Worm (Caenorhabditis elegans) whole organism, L1 larva: Measurements from ENCODE around the gene T10B10.9.

Experiments
- C04F5.9 ChIP-seq: sonication (generic microtip); optimal IDR thresholded peaks from 2 replicates; lab custom pipeline; 2016; ENCODE audit warnings: missing genetic modification characterization, missing compliant biosample characterization
- alr-1 ChIP-seq: fragments of 200-800 bp; sonication (Bioruptor generic); optimal IDR thresholded peaks from 2 replicates; lab custom pipeline; 2018; ENCODE audit warnings: borderline replicate concordance, mild to moderate bottlenecking, missing genetic modification characterization, missing compliant biosample characterization
- aly-2 ChIP-seq: fragments of 150-350 bp; optimal IDR thresholded peaks from 2 replicates; lab custom pipeline; 2014; ENCODE audit warnings: missing biosample characterization, missing genetic modification characterization
- blmp-1 ChIP-seq: fragments of 150-350 bp; optimal IDR thresholded peaks from 2 replicates; lab custom pipeline; 2014; ENCODE audit warnings: missing biosample characterization, missing genetic modification characterization
- ceh-8 ChIP-seq: fragments of 200-800 bp; sonication (Bioruptor generic); optimal IDR thresholded peaks from 2 replicates; lab custom pipeline; 2018; ENCODE audit warnings: mild to moderate bottlenecking, missing genetic modification characterization, moderate library complexity, missing compliant biosample characterization
- efl-1 ChIP-seq, 4 experiments: fragments of 150-350 bp; optimal IDR thresholded peaks in 3 of 4; peaks in 1 of 4; 1 replicate in 1 of 4; 2 replicates in 3 of 4; lab custom pipeline; 2014; ENCODE audit warnings: missing biosample characterization in 2 of 4, missing genetic modification characterization in 2 of 4, missing genetic modification reagents in 2 of 4
- efl-3 ChIP-seq: fragments of 200-800 bp; sonication (Bioruptor generic); optimal IDR thresholded peaks from 2 replicates; lab custom pipeline; 2018; ENCODE audit warnings: mild to moderate bottlenecking, missing genetic modification characterization, missing compliant biosample characterization
- egl-27 ChIP-seq, 2 experiments: fragments of 150-350 bp in 1 of 2; sonication (generic microtip); optimal IDR thresholded peaks; 3 replicates each; lab custom pipeline; 2017 to 2018; ENCODE audit warnings: missing biosample characterization in 2 of 2, missing genetic modification characterization in 2 of 2, missing genetic modification reagents in 2 of 2
- ets-5 ChIP-seq: fragments of 200-800 bp; sonication (Bioruptor generic); IDR thresholded peaks from 2 replicates; pipeline ENCODE4 v1.3.6; 2022; ENCODE audit warnings: missing genetic modification characterization, missing compliant biosample characterization
- fkh-10 ChIP-seq: sonication (generic microtip); optimal IDR thresholded peaks from 2 replicates; lab custom pipeline; 2017; ENCODE audit warnings: missing biosample characterization, missing genetic modification reagents, missing genetic modification characterization
- grh-1 ChIP-seq: fragments of 200-800 bp; sonication (Bioruptor generic); IDR thresholded peaks from 2 replicates; pipeline ENCODE4 v1.3.6; 2022; ENCODE audit warnings: missing genetic modification reagents, missing genetic modification characterization, missing compliant biosample characterization
- hlh-4 ChIP-seq: sonication (generic microtip); optimal IDR thresholded peaks from 2 replicates; lab custom pipeline; 2016; ENCODE audit warnings: mild to moderate bottlenecking, missing genetic modification characterization, missing compliant biosample characterization
- irx-1 ChIP-seq: sonication (generic microtip); optimal IDR thresholded peaks from 2 replicates; lab custom pipeline; 2016; ENCODE audit warnings: missing genetic modification characterization, missing compliant biosample characterization
- isw-1 ChIP-seq: fragments of 200-800 bp; sonication (Bioruptor generic); IDR thresholded peaks from 2 replicates; pipeline ENCODE4 v1.3.6; 2022; ENCODE audit warnings: missing genetic modification characterization, missing compliant biosample characterization
- jun-1 ChIP-seq: fragments of 150-350 bp; optimal IDR thresholded peaks from 2 replicates; lab custom pipeline; 2014; ENCODE audit warnings: missing biosample characterization, missing genetic modification reagents, missing genetic modification characterization
- lin-14 ChIP-seq: fragments of 200-800 bp; sonication (Bioruptor generic); optimal IDR thresholded peaks from 2 replicates; lab custom pipeline; 2018; ENCODE audit warnings: mild to moderate bottlenecking, missing genetic modification characterization, moderate library complexity, missing compliant biosample characterization
- lir-3 ChIP-seq: sonication (generic microtip); optimal IDR thresholded peaks from 2 replicates; lab custom pipeline; 2016; ENCODE audit warnings: mild to moderate bottlenecking, missing genetic modification characterization, moderate library complexity, missing compliant biosample characterization; ENCODE audit not compliant: poor library complexity
- mab-9 ChIP-seq: fragments of 200-800 bp; sonication (Bioruptor generic); IDR thresholded peaks from 2 replicates; pipeline ENCODE4 v1.3.6; 2022; ENCODE audit warnings: missing genetic modification reagents, missing genetic modification characterization, missing compliant biosample characterization
- mdl-1 ChIP-seq, 2 experiments: fragments of 150-350 bp; optimal IDR thresholded peaks; 2 replicates each; lab custom pipeline; 2014 to 2017; ENCODE audit warnings: missing biosample characterization in 2 of 2, missing genetic modification characterization in 2 of 2, inconsistent platforms in 1 of 2
- mep-1 ChIP-seq: fragments of 150-350 bp; optimal IDR thresholded peaks from 2 replicates; lab custom pipeline; 2014; ENCODE audit warnings: missing biosample characterization, missing genetic modification characterization
- nhr-11 ChIP-seq: fragments of 150-350 bp; optimal IDR thresholded peaks from 2 replicates; lab custom pipeline; 2014; ENCODE audit warnings: missing biosample characterization, missing genetic modification characterization
- nhr-28 ChIP-seq: fragments of 150-350 bp; optimal IDR thresholded peaks from 2 replicates; lab custom pipeline; 2014; ENCODE audit warnings: missing biosample characterization, missing genetic modification characterization
- nhr-76 ChIP-seq: sonication (generic microtip); optimal IDR thresholded peaks from 2 replicates; lab custom pipeline; 2017; ENCODE audit warnings: missing biosample characterization, missing genetic modification characterization
- nhr-77 ChIP-seq: fragments of 150-350 bp; optimal IDR thresholded peaks from 2 replicates; lab custom pipeline; 2014; ENCODE audit warnings: missing biosample characterization, missing genetic modification characterization
- pag-3 ChIP-seq: sonication (generic microtip); optimal IDR thresholded peaks from 2 replicates; lab custom pipeline; 2017; ENCODE audit warnings: missing genetic modification characterization, mild to moderate bottlenecking, missing compliant biosample characterization, antibody characterized with exemption, borderline replicate concordance; ENCODE audit not compliant: insufficient read depth
- pqm-1 ChIP-seq: sonication (generic microtip); optimal IDR thresholded peaks from 3 replicates; lab custom pipeline; 2017; ENCODE audit warnings: missing biosample characterization, missing genetic modification characterization
- rnt-1 ChIP-seq: sonication (generic microtip); optimal IDR thresholded peaks from 2 replicates; lab custom pipeline; 2016; ENCODE audit warnings: mild to moderate bottlenecking, missing genetic modification characterization, moderate library complexity, missing compliant biosample characterization
- sptf-1 ChIP-seq: fragments of 150-350 bp; optimal IDR thresholded peaks from 2 replicates; lab custom pipeline; 2014; ENCODE audit warnings: missing biosample characterization, missing genetic modification characterization
- sup-37 ChIP-seq: fragments of 200-800 bp; sonication (Bioruptor generic); optimal IDR thresholded peaks from 2 replicates; lab custom pipeline; 2018; ENCODE audit warnings: mild to moderate bottlenecking, missing genetic modification characterization, missing compliant biosample characterization
- swsn-7 ChIP-seq: sonication (generic microtip); optimal IDR thresholded peaks from 2 replicates; lab custom pipeline; 2016; ENCODE audit warnings: missing genetic modification characterization, missing compliant biosample characterization
- tbx-2 ChIP-seq: sonication (generic microtip); optimal IDR thresholded peaks from 2 replicates; lab custom pipeline; 2016; ENCODE audit warnings: missing genetic modification characterization, missing compliant biosample characterization
- tlp-1 ChIP-seq: fragments of 150-350 bp; optimal IDR thresholded peaks from 2 replicates; lab custom pipeline; 2014; ENCODE audit warnings: missing biosample characterization, missing genetic modification characterization
- unc-130 ChIP-seq: fragments of 150-350 bp; optimal IDR thresholded peaks from 2 replicates; lab custom pipeline; 2017; ENCODE audit warnings: missing biosample characterization, missing genetic modification characterization, inconsistent platforms
- unc-98 ChIP-seq: fragments of 200-800 bp; sonication (Bioruptor generic); IDR thresholded peaks from 2 replicates; pipeline ENCODE4 v1.3.6; 2022; ENCODE audit warnings: missing genetic modification characterization, missing compliant biosample characterization
- vab-15 ChIP-seq: sonication (generic microtip); optimal IDR thresholded peaks from 2 replicates; lab custom pipeline; 2017; ENCODE audit warnings: missing genotype, mild to moderate bottlenecking, missing genetic modification characterization, missing compliant biosample characterization
- xbp-1 ChIP-seq: sonication (generic microtip); optimal IDR thresholded peaks from 2 replicates; lab custom pipeline; 2016; ENCODE audit warnings: missing genetic modification characterization, missing compliant biosample characterization
- zip-4 ChIP-seq: fragments of 200-800 bp; sonication (Bioruptor generic); optimal IDR thresholded peaks from 2 replicates; lab custom pipeline; 2018; ENCODE audit warnings: mild to moderate bottlenecking, missing genetic modification characterization, moderate library complexity, missing compliant biosample characterization
- ztf-11 ChIP-seq, 2 experiments: sonication (generic microtip); optimal IDR thresholded peaks; 2 replicates each; lab custom pipeline; 2016 to 2017; ENCODE audit warnings: missing genetic modification characterization in 2 of 2, missing biosample characterization in 1 of 2, missing compliant biosample characterization in 1 of 2
- ztf-4 ChIP-seq: fragments of 150-350 bp; optimal IDR thresholded peaks from 2 replicates; lab custom pipeline; 2014; ENCODE audit warnings: missing biosample characterization, missing genetic modification characterization

Gene T10B10.9

DNA sequence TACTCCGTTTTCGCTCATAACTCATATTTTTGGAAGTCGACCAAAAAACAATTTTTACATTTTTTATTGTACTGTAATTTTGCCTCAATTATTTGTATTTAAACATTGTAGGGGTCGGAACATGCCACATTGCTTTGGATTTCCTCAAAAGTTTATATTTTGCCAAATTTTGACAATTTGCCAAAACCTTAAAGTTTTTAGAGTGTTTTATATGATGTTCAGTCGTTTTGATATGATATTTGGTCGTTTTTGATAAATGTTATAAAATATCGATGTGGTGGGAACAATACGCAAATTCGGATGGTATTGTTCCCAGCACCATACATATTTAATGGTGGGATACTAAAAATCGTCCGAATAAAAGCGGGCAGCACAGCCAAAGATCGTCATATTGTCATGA lies at the start of gene T10B10.9:
Gene T10B10.9 (plus strand): TSS at position 301 of the 400 bp plus-strand sequence.
- TF ChIP-seq mep-1, result no peak

DNA sequence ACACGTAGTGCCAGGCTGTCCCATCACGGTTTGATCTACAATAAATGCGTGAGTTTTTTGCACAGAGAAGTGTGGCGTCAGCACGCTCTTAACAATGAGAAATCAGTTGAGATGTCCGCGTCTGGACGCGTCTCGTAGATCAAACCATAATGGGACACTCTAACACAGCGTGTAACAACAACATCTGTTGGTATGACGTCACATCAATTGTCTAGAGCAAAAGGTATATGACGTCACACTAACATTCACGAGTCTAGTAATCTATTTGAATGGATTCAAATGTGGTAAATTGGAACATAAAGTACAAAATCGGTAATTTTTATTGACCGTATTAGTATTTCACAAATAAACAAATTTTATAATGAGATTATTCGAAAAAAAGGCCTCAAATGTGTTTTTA lies 48.5 kb upstream of the T10B10.9 start:
- TF ChIP-seq unc-130 (no peak), mdl-1 (tag; optimal IDR thresholded peaks at IDR 0.05; lab: Kevin White, UChicago) (no peak), ztf-4 (tag; lab: Kevin White, UChicago) (no peak), C04F5.9 (tag; lab: Kevin White, UChicago) (no peak), nhr-76 (tag; lab: Kevin White, UChicago) (no peak), isw-1 (GFP tag; lab: Robert Waterston, UW) (no peak), fkh-10 (no peak), sup-37 (GFP tag; lab: Kevin White, UChicago) (no peak), nhr-11 (no peak), vab-15 (tag; lab: Kevin White, UChicago) (no peak), zip-4 (GFP tag; lab: Kevin White, UChicago) (no peak), nhr-28 (tag; lab: Kevin White, UChicago) (no peak), xbp-1 (tag; lab: Kevin White, UChicago) (no peak), alr-1 (tag; lab: Kevin White, UChicago) (no peak), lin-14 (no peak), jun-1 (tag; lab: Kevin White, UChicago) (no peak), lir-3 (tag; lab: Kevin White, UChicago) (no peak), mab-9 (GFP tag; lab: Robert Waterston, UW) (no peak)

ce11 chrX:15116514-15116913 lies 47.7 kb upstream of the T10B10.9 start, which contains the start of gene R07D5.2:
Gene R07D5.2 (minus strand): TSS chrX:15116614.
- TF ChIP-seq fkh-10, result no peak
- no peak for TF ChIP-seq pag-3
- no peak for TF ChIP-seq unc-98
- no peak for TF ChIP-seq swsn-7
- no peak for TF ChIP-seq grh-1 (GFP tag; lab: Robert Waterston, UW)
- no peak for TF ChIP-seq hlh-4 (tag; lab: Kevin White, UChicago)
- no peak for TF ChIP-seq nhr-77 (tag; lab: Kevin White, UChicago)
- TF ChIP-seq pqm-1 (tag; lab: Kevin White, UChicago), result no peak

DNA sequence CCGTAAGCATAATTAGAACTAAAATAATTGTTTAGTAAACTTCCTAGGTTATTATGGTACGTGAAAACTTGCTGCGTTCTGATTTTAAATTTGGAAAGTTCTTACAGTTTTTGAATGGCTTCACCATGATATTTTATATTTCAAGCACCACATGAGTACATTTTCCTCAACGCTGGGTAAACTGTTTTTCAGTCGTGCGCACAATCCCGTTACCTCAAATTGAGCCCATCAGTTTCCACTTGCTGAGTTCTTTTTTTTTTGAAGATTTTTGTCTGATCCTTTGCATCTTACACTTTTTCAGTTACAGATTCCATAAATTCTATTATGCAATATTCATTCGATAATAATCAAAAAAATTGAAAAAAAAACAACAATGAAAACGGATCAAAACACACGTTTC lies 43.7 kb upstream of the T10B10.9 start:
- no peak for TF ChIP-seq aly-2 (tag; lab: Kevin White, UChicago)
- no peak for TF ChIP-seq ztf-4 (tag; lab: Kevin White, UChicago)
- no peak for TF ChIP-seq efl-3 (GFP tag; lab: Kevin White, UChicago)
- TF ChIP-seq egl-27 (tag; optimal IDR thresholded peaks at IDR 0.05; lab: Kevin White, UChicago), result no peak
- no peak for TF ChIP-seq efl-1 (optimal IDR thresholded peaks at IDR 0.05; lab: Kevin White, UChicago)
- no peak for TF ChIP-seq efl-1 (GFP tag; optimal IDR thresholded peaks at IDR 0.05 in 1 of 2; lab: Kevin White, UChicago)
- TF ChIP-seq rnt-1 (tag; lab: Kevin White, UChicago), result no peak
- TF ChIP-seq nhr-11, result no peak
- TF ChIP-seq mdl-1 (tag; optimal IDR thresholded peaks at IDR 0.05; lab: Kevin White, UChicago), result no peak
- no peak for TF ChIP-seq blmp-1 (tag; lab: Kevin White, UChicago)
- TF ChIP-seq zip-4 (GFP tag; lab: Kevin White, UChicago), result no peak
- no peak for TF ChIP-seq tlp-1 (tag; lab: Kevin White, UChicago)
- TF ChIP-seq ceh-8 (GFP tag; lab: Kevin White, UChicago), result no peak
- no peak for TF ChIP-seq ztf-11 (tag; optimal IDR thresholded peaks at IDR 0.05; lab: Kevin White, UChicago)
- TF ChIP-seq lir-3 (tag; lab: Kevin White, UChicago), result no peak
- no peak for TF ChIP-seq tbx-2
- TF ChIP-seq irx-1, result no peak
- no peak for TF ChIP-seq pag-3
- TF ChIP-seq ets-5 (GFP tag; lab: Robert Waterston, UW), result no peak
- TF ChIP-seq pqm-1 (tag; lab: Kevin White, UChicago), result no peak
- no peak for TF ChIP-seq sptf-1 (tag; lab: Kevin White, UChicago)
